Worm (Caenorhabditis elegans) whole organism, L1 larva: ENCODE measurements around the gene C18E9.9.

Source experiments
- ceh-82 ChIP-seq, 3 experiments: fragments of 150-350 bp in 1 of 3; sonication (generic microtip) in 2 of 3; optimal IDR thresholded peaks; 2 replicates each; lab custom pipeline; 2014 to 2017; ENCODE audit warnings: missing biosample characterization in 3 of 3, missing genetic modification characterization in 3 of 3
- ces-1 ChIP-seq: fragments of 150-350 bp; optimal IDR thresholded peaks from 2 replicates; lab custom pipeline; 2014; ENCODE audit warnings: missing biosample characterization, missing genetic modification reagents, missing genetic modification characterization
- elt-2 ChIP-seq: sonication (generic microtip); optimal IDR thresholded peaks from 2 replicates; lab custom pipeline; 2016; ENCODE audit warnings: missing genetic modification characterization, mild to moderate bottlenecking, inconsistent platforms, missing compliant biosample characterization, missing genetic modification reagents
- nhr-77 ChIP-seq: fragments of 150-350 bp; optimal IDR thresholded peaks from 2 replicates; lab custom pipeline; 2014; ENCODE audit warnings: missing biosample characterization, missing genetic modification characterization

DNA sequence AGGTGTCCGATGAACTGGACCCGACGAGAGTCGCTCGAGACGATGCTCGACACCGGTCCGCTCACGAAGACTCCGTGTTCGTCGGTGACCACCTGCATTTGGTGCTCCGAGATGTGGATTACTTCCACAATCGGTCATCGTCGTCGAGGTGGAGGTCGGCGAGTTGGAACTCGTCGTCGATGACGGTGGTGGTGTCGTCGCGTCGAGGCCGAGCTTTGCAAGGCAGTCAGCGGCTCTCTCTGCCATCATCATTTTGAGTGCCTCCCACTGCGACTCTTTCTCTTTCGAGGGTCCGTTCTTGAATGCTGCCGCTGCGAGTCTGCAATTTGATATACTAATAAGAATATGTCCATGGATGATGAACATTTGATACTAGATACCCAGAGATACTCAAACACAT lies 18.4 kb upstream of the C18E9.9 start:
- no peak for TF ChIP-seq ces-1 (GFP tag; lab: Kevin White, UChicago)
- no peak for TF ChIP-seq ceh-82 (tag; optimal IDR thresholded peaks at IDR 0.05; lab: Kevin White, UChicago)
- TF ChIP-seq elt-2 = no peak
- no peak for TF ChIP-seq nhr-77 (tag; lab: Kevin White, UChicago)
